Worm (Caenorhabditis elegans) whole organism, L4/young adult: Measurements from ENCODE around the gene math-22.

Experiments used
- dao-5 ChIP-seq: sonication (generic microtip); optimal IDR thresholded peaks from 2 replicates; lab custom pipeline; 2016; ENCODE audit warnings: missing genotype, missing genetic modification characterization, moderate library complexity, missing compliant biosample characterization
- him-1 ChIP-seq: sonication (generic microtip); optimal IDR thresholded peaks from 2 replicates; lab custom pipeline; 2016; ENCODE audit warnings: missing genotype, missing genetic modification reagents, missing genetic modification characterization, missing compliant biosample characterization

- TF ChIP-seq him-1 (tag; lab: Kevin White, UChicago) (no peak), dao-5 (tag; lab: Kevin White, UChicago) (no peak)
Observed at ce11 chrII:1897936-1898335, 7.3 kb upstream of the math-22 start, which contains the start of gene C46F9.6.
